Worm (Caenorhabditis elegans) whole organism, L4 larva: ENCODE data around the gene F28H6.4.

ENCODE experiments used
- F10B5.3 ChIP-seq: sonication (generic microtip); optimal IDR thresholded peaks from 2 replicates; lab custom pipeline; 2016; ENCODE audit warnings: mild to moderate bottlenecking, missing genetic modification characterization, missing compliant biosample characterization
- F26F4.8 ChIP-seq: fragments of 200-800 bp; sonication (Bioruptor generic); conservative IDR thresholded peaks from 2 replicates; pipeline ENCODE4 v1.3.6; 2022; ENCODE audit warnings: missing genetic modification characterization, missing compliant biosample characterization
- F37D6.2 ChIP-seq: sonication (generic microtip); optimal IDR thresholded peaks from 2 replicates; lab custom pipeline; 2016; ENCODE audit warnings: mild to moderate bottlenecking, missing genetic modification characterization, missing compliant biosample characterization
- T26A8.4 ChIP-seq: fragments of 200-800 bp; sonication (Bioruptor generic); IDR thresholded peaks from 2 replicates; pipeline ENCODE4 v1.3.6; 2022; ENCODE audit warnings: missing genetic modification characterization, missing compliant biosample characterization
- Y48G9A.11 ChIP-seq: fragments of 200-800 bp; sonication (Bioruptor generic); IDR thresholded peaks from 2 replicates; pipeline ENCODE4 v1.3.6; 2022; ENCODE audit warnings: missing genetic modification reagents, missing genetic modification characterization, missing compliant biosample characterization
- ZK337.2 ChIP-seq: fragments of 200-800 bp; sonication (Bioruptor generic); IDR thresholded peaks from 2 replicates; pipeline ENCODE4 v1.3.6; 2022; ENCODE audit warnings: missing genetic modification reagents, missing genetic modification characterization, missing compliant biosample characterization
- ama-1 ChIP-seq: fragments of 150-350 bp; optimal IDR thresholded peaks from 2 replicates; lab custom pipeline; 2014; ENCODE audit warnings: inconsistent platforms, mixed read lengths
- attf-4 ChIP-seq: sonication (generic microtip); optimal IDR thresholded peaks from 3 replicates; lab custom pipeline; 2017; ENCODE audit warnings: missing biosample characterization, missing genetic modification characterization
- ceh-28 ChIP-seq: fragments of 150-350 bp; optimal IDR thresholded peaks from 2 replicates; lab custom pipeline; 2014; ENCODE audit warnings: missing biosample characterization, missing genetic modification reagents, missing genetic modification characterization
- ceh-44 ChIP-seq: fragments of 200-800 bp; sonication (Bioruptor generic); IDR thresholded peaks from 2 replicates; pipeline ENCODE4 v1.3.6; 2022; ENCODE audit warnings: missing genetic modification reagents, missing genetic modification characterization, missing compliant biosample characterization
- ceh-82 ChIP-seq: sonication (generic microtip); optimal IDR thresholded peaks from 2 replicates; lab custom pipeline; 2017; ENCODE audit warnings: missing biosample characterization, missing genetic modification characterization
- ctbp-1 ChIP-seq: fragments of 200-800 bp; sonication (Bioruptor generic); IDR thresholded peaks from 2 replicates; pipeline ENCODE4 v1.3.6; 2022; ENCODE audit warnings: missing genetic modification reagents, missing genetic modification characterization, missing compliant biosample characterization
- dmd-6 ChIP-seq: fragments of 200-800 bp; sonication (Bioruptor generic); IDR thresholded peaks from 2 replicates; pipeline ENCODE4 v1.3.6; 2022; ENCODE audit warnings: missing genetic modification reagents, missing genetic modification characterization, missing compliant biosample characterization
- dmd-8 ChIP-seq: fragments of 200-800 bp; sonication (Bioruptor generic); IDR thresholded peaks from 2 replicates; pipeline ENCODE4 v1.3.6; 2022; ENCODE audit warnings: missing genetic modification characterization, missing compliant biosample characterization
- dve-1 ChIP-seq: sonication (generic microtip); optimal IDR thresholded peaks from 2 replicates; lab custom pipeline; 2017; ENCODE audit warnings: antibody characterized with exemption, mild to moderate bottlenecking, missing genetic modification characterization, missing compliant biosample characterization; ENCODE audit not compliant: insufficient read depth
- egl-27 ChIP-seq: sonication (generic microtip); optimal IDR thresholded peaks from 3 replicates; lab custom pipeline; 2017; ENCODE audit warnings: missing biosample characterization, missing genetic modification reagents, missing genetic modification characterization
- egl-43 ChIP-seq: fragments of 200-800 bp; sonication (Bioruptor generic); IDR thresholded peaks from 2 replicates; pipeline ENCODE4 v1.3.6; 2022; ENCODE audit warnings: missing genetic modification reagents, missing genetic modification characterization, missing compliant biosample characterization
- fkh-10 ChIP-seq: fragments of 150-350 bp; optimal IDR thresholded peaks from 2 replicates; lab custom pipeline; 2014; ENCODE audit warnings: missing biosample characterization, missing genetic modification reagents, missing genetic modification characterization
- fos-1 ChIP-seq: fragments of 150-350 bp; optimal IDR thresholded peaks from 2 replicates; lab custom pipeline; 2014; ENCODE audit warnings: missing biosample characterization, missing genetic modification characterization
- gei-8 ChIP-seq: fragments of 200-800 bp; sonication (Bioruptor generic); optimal IDR thresholded peaks from 2 replicates; lab custom pipeline; 2018; ENCODE audit warnings: mild to moderate bottlenecking, missing genetic modification characterization, missing compliant biosample characterization
- hif-1 ChIP-seq, 2 experiments: sonication (generic microtip); optimal IDR thresholded peaks; 2 replicates each; lab custom pipeline; 2016 to 2017; ENCODE audit warnings: missing compliant biosample characterization in 2 of 2, missing genetic modification characterization in 2 of 2, missing genetic modification reagents in 2 of 2, missing genotype in 2 of 2, mild to moderate bottlenecking in 1 of 2
- hlh-11 ChIP-seq: fragments of 200-800 bp; sonication (Bioruptor generic); optimal IDR thresholded peaks from 2 replicates; lab custom pipeline; 2018; ENCODE audit warnings: mild to moderate bottlenecking, missing genetic modification characterization, missing compliant biosample characterization
- hlh-30 ChIP-seq: sonication (generic microtip); optimal IDR thresholded peaks from 2 replicates; lab custom pipeline; 2017; ENCODE audit warnings: antibody characterized with exemption, mild to moderate bottlenecking, missing genetic modification characterization, missing compliant biosample characterization; ENCODE audit not compliant: insufficient read depth
- jun-1 ChIP-seq: fragments of 150-350 bp; optimal IDR thresholded peaks from 2 replicates; lab custom pipeline; 2014; ENCODE audit warnings: missing biosample characterization, missing genetic modification reagents, missing genetic modification characterization
- lin-1 ChIP-seq: fragments of 200-800 bp; sonication (Bioruptor generic); IDR thresholded peaks from 2 replicates; pipeline ENCODE4 v1.3.6; 2022; ENCODE audit warnings: missing genetic modification reagents, missing genetic modification characterization, missing compliant biosample characterization
- lsy-2 ChIP-seq, 2 experiments: fragments of 150-350 bp in 1 of 2; sonication (generic microtip) in 1 of 2; optimal IDR thresholded peaks; 2 replicates each; lab custom pipeline; 2014 to 2017; ENCODE audit warnings: missing biosample characterization in 2 of 2, missing genetic modification characterization in 2 of 2
- madf-9 ChIP-seq: fragments of 200-800 bp; sonication (Bioruptor generic); conservative IDR thresholded peaks from 2 replicates; pipeline ENCODE4 v1.3.6; 2022; ENCODE audit warnings: missing genetic modification reagents, missing genetic modification characterization, missing compliant biosample characterization
- mdl-1 ChIP-seq, 2 experiments: fragments of 150-350 bp in 1 of 2; sonication (generic microtip) in 1 of 2; optimal IDR thresholded peaks; 2 replicates each; lab custom pipeline; 2014 to 2017; ENCODE audit warnings: missing biosample characterization in 2 of 2, missing genetic modification characterization in 2 of 2
- mxl-3 ChIP-seq: fragments of 200-800 bp; sonication (Bioruptor generic); optimal IDR thresholded peaks from 2 replicates; lab custom pipeline; 2018; ENCODE audit warnings: mild to moderate bottlenecking, missing genetic modification characterization, missing compliant biosample characterization
- nhr-10 ChIP-seq: fragments of 150-350 bp; optimal IDR thresholded peaks from 2 replicates; lab custom pipeline; 2014; ENCODE audit warnings: missing biosample characterization, missing genetic modification characterization
- nhr-102 ChIP-seq: sonication (generic microtip); optimal IDR thresholded peaks from 2 replicates; lab custom pipeline; 2016; ENCODE audit warnings: mild to moderate bottlenecking, missing genetic modification characterization, moderate library complexity, missing compliant biosample characterization
- nhr-237 ChIP-seq: sonication (generic microtip); optimal IDR thresholded peaks from 2 replicates; lab custom pipeline; 2017; ENCODE audit warnings: missing biosample characterization, missing genetic modification characterization
- nhr-25 ChIP-seq: sonication (generic microtip); optimal IDR thresholded peaks from 2 replicates; lab custom pipeline; 2017; ENCODE audit warnings: missing genetic modification characterization, mild to moderate bottlenecking, missing compliant biosample characterization, antibody characterized with exemption, moderate library complexity, borderline replicate concordance; ENCODE audit not compliant: insufficient read depth
- nhr-28 ChIP-seq: fragments of 150-350 bp; optimal IDR thresholded peaks from 2 replicates; lab custom pipeline; 2014; ENCODE audit warnings: missing biosample characterization, missing genetic modification characterization
- nhr-41 ChIP-seq: fragments of 200-800 bp; sonication (Bioruptor generic); IDR thresholded peaks from 2 replicates; pipeline ENCODE4 v1.3.6; 2022; ENCODE audit warnings: missing genetic modification reagents, missing genetic modification characterization, missing compliant biosample characterization
- nhr-48 ChIP-seq: sonication (generic microtip); optimal IDR thresholded peaks from 2 replicates; lab custom pipeline; 2016; ENCODE audit warnings: mild to moderate bottlenecking, missing genetic modification characterization, missing compliant biosample characterization
- nhr-6 ChIP-seq: fragments of 150-350 bp; optimal IDR thresholded peaks from 2 replicates; lab custom pipeline; 2014; ENCODE audit warnings: missing biosample characterization, missing genetic modification characterization
- nhr-76 ChIP-seq: fragments of 150-350 bp; optimal IDR thresholded peaks from 2 replicates; lab custom pipeline; 2014; ENCODE audit warnings: missing biosample characterization, missing genetic modification characterization
- php-3 ChIP-seq: fragments of 200-800 bp; sonication (Bioruptor generic); IDR thresholded peaks from 2 replicates; pipeline ENCODE4 v1.3.6; 2022; ENCODE audit warnings: missing genetic modification reagents, missing genetic modification characterization, missing compliant biosample characterization
- set-16 ChIP-seq: fragments of 200-800 bp; sonication (Bioruptor generic); IDR thresholded peaks from 2 replicates; pipeline ENCODE4 v1.3.6; 2022; ENCODE audit warnings: missing genetic modification reagents, missing genetic modification characterization, missing compliant biosample characterization
- skn-1 ChIP-seq: fragments of 150-350 bp; optimal IDR thresholded peaks from 2 replicates; lab custom pipeline; 2014; ENCODE audit warnings: missing biosample characterization, missing genetic modification characterization
- snpc-4 ChIP-seq: fragments of 150-350 bp; optimal IDR thresholded peaks from 2 replicates; lab custom pipeline; 2014; ENCODE audit warnings: missing biosample characterization, missing genetic modification characterization
- spr-1 ChIP-seq: sonication (generic microtip); optimal IDR thresholded peaks from 2 replicates; lab custom pipeline; 2016; ENCODE audit warnings: mild to moderate bottlenecking, missing genetic modification characterization, missing compliant biosample characterization
- spr-3 ChIP-seq: fragments of 200-800 bp; sonication (Bioruptor generic); optimal IDR thresholded peaks from 2 replicates; lab custom pipeline; 2018; ENCODE audit warnings: mild to moderate bottlenecking, missing genetic modification characterization, missing compliant biosample characterization
- tra-1 ChIP-seq: fragments of 200-800 bp; sonication (Bioruptor generic); IDR thresholded peaks from 2 replicates; pipeline ENCODE4 v1.3.6; 2022; ENCODE audit warnings: missing genetic modification reagents, missing genetic modification characterization, missing compliant biosample characterization
- unc-130 ChIP-seq: sonication (generic microtip); optimal IDR thresholded peaks from 2 replicates; lab custom pipeline; 2016; ENCODE audit warnings: missing genetic modification reagents, missing genetic modification characterization, missing compliant biosample characterization
- unc-62 ChIP-seq, 3 experiments: fragments of 150-350 bp in 1 of 3; sonication (generic microtip); optimal IDR thresholded peaks in 2 of 3; peaks in 1 of 3; 1 replicate in 1 of 3; 2 replicates in 2 of 3; lab custom pipeline; 2014 to 2017; ENCODE audit warnings: missing biosample characterization in 3 of 3, missing genetic modification characterization in 3 of 3, missing genetic modification reagents in 3 of 3, missing genotype in 1 of 3
- zag-1 ChIP-seq: fragments of 150-350 bp; optimal IDR thresholded peaks from 2 replicates; lab custom pipeline; 2014; ENCODE audit warnings: missing biosample characterization, missing genetic modification characterization
- zfp-2 ChIP-seq: sonication (generic microtip); optimal IDR thresholded peaks from 2 replicates; lab custom pipeline; 2016; ENCODE audit warnings: mild to moderate bottlenecking, missing genetic modification characterization, missing compliant biosample characterization
- zip-11 ChIP-seq: fragments of 200-800 bp; sonication (Bioruptor generic); IDR thresholded peaks from 2 replicates; pipeline ENCODE4 v1.3.6; 2022; ENCODE audit warnings: missing genetic modification characterization, missing compliant biosample characterization
- ztf-11 ChIP-seq: fragments of 150-350 bp; optimal IDR thresholded peaks from 2 replicates; lab custom pipeline; 2014; ENCODE audit warnings: missing biosample characterization, missing genetic modification characterization
- ztf-7 ChIP-seq: fragments of 150-350 bp; optimal IDR thresholded peaks from 2 replicates; lab custom pipeline; 2014; ENCODE audit warnings: missing biosample characterization, missing genetic modification characterization

F28H6.4 gene

ce11 chrX:14101986-14102385, 25.7 kb upstream of the F28H6.4 start, which contains the start of gene F16B12.6 (continued):
- TF ChIP-seq zag-1 (tag; lab: Kevin White, UChicago) (no peak), dmd-8 (no peak), ama-1 (lab: Kevin White, UChicago) (no peak), hlh-30 (tag; lab: Kevin White, UChicago) (peak; percentile 84), dve-1 (peak; percentile 78), nhr-25 (tag; lab: Kevin White, UChicago) (peak; percentile 52), attf-4 (no peak), ceh-28 (tag; lab: Kevin White, UChicago) (no peak), skn-1 (no peak), hif-1 (tag; optimal IDR thresholded peaks at IDR 0.05; lab: Kevin White, UChicago) (peak in 1 of 2 experiments; percentile 53), spr-3 (peak; percentile 0), T26A8.4 (GFP tag; lab: Robert Waterston, UW) (peak; percentile 47; the same call in 1 of the 2 replicates), nhr-6 (peak; percentile 73), egl-43 (peak; percentile 59; the same call in 1 of the 2 replicates), nhr-28 (tag; lab: Kevin White, UChicago) (peak; percentile 51), gei-8 (GFP tag; lab: Kevin White, UChicago) (no peak), dmd-6 (peak; percentile 60), zfp-2 (no peak), ZK337.2 (no peak), F37D6.2 (tag; lab: Kevin White, UChicago) (peak; percentile 30), nhr-41 (GFP tag; lab: Robert Waterston, UW) (no peak), jun-1 (tag; lab: Kevin White, UChicago) (no peak), spr-1 (no peak), fos-1 (tag; lab: Kevin White, UChicago) (no peak), fkh-10 (GFP tag; lab: Kevin White, UChicago) (peak; percentile 23), tra-1 (GFP tag; lab: Robert Waterston, UW) (no peak), lin-1 (GFP tag; lab: Robert Waterston, UW) (no peak), Y48G9A.11 (no peak), egl-27 (tag; lab: Kevin White, UChicago) (no peak), set-16 (GFP tag; lab: Robert Waterston, UW) (peak; percentile 46; the same call in 1 of the 2 replicates), snpc-4 (tag; lab: Kevin White, UChicago) (no peak), php-3 (no peak), hlh-11 (tag; lab: Kevin White, UChicago) (peak; percentile 89), madf-9 (GFP tag; lab: Robert Waterston, UW) (no peak), F26F4.8 (no peak), unc-62 (GFP tag; optimal IDR thresholded peaks at IDR 0.05 in 1 of 2; lab: Kevin White, UChicago) (no peak), unc-62 (tag; optimal IDR thresholded peaks at IDR 0.05; lab: Kevin White, UChicago) (no peak), mxl-3 (peak; percentile 46), ztf-7 (tag; lab: Kevin White, UChicago) (no peak), ctbp-1 (GFP tag; lab: Robert Waterston, UW) (no peak), ceh-82 (tag; lab: Kevin White, UChicago) (no peak), ceh-44 (no peak), nhr-48 (tag; lab: Kevin White, UChicago) (no peak), mdl-1 (tag; optimal IDR thresholded peaks at IDR 0.05; lab: Kevin White, UChicago) (peak in 1 of 2 experiments; percentile 19), nhr-76 (tag; lab: Kevin White, UChicago) (no peak), lsy-2 (tag; optimal IDR thresholded peaks at IDR 0.05; lab: Kevin White, UChicago) (peak; percentile 32 to 84), nhr-10 (tag; lab: Kevin White, UChicago) (no peak), zip-11 (no peak), F10B5.3 (tag; lab: Kevin White, UChicago) (no peak), nhr-102 (tag; lab: Kevin White, UChicago) (no peak), unc-130 (no peak), ztf-11 (no peak), nhr-237 (no peak)
